Worm (Caenorhabditis elegans): Measurements from ENCODE around the gene K08D8.2.

- TF ChIP-seq ama-1 (optimal IDR thresholded peaks at IDR 0.05) (no peak), ama-1 (GFP tag; optimal IDR thresholded peaks at IDR 0.05) (no peak), ztf-3 (GFP tag; optimal IDR thresholded peaks at IDR 0.05) (no peak), F39B2.1 (GFP tag; IDR thresholded peaks at IDR 0.05) (no peak), F52B5.7 (tag; optimal IDR thresholded peaks at IDR 0.05) (no peak), lsy-27 (tag; optimal IDR thresholded peaks at IDR 0.05; ENCODE audit: borderline replicate concordance, insufficient read depth) (no peak), ceh-40 (GFP tag; IDR thresholded peaks at IDR 0.05) (no peak), ceh-27 (GFP tag; optimal IDR thresholded peaks at IDR 0.05) (no peak), Y79H2A.3 (GFP tag; conservative IDR thresholded peaks at IDR 0.05) (no peak), sdz-38 (tag; optimal IDR thresholded peaks at IDR 0.05) (no peak)
Measured at ce11 chrIV:12948470-12948869, 45.6 kb downstream of the K08D8.2 start, which contains the start of gene F55G11.10.

All from whole organism, young adult.